Fruit fly (Drosophila melanogaster) whole organism: ENCODE data around the gene mof.

Experiments
- CG8478 ChIP-seq: fragments of >200 bp; optimal IDR thresholded peaks from 2 replicates; lab custom pipeline; 2018; ENCODE audit warnings: inconsistent platforms
- pan ChIP-seq: fragments of >200 bp; optimal IDR thresholded peaks from 2 replicates; lab custom pipeline; 2017
- psq ChIP-seq: fragments of >200 bp; optimal IDR thresholded peaks from 2 replicates; lab custom pipeline; 2017
- usp ChIP-seq: fragments of >200 bp; optimal IDR thresholded peaks from 2 replicates; lab custom pipeline; 2017; ENCODE audit warnings: missing biosample characterization, missing genetic modification characterization, mixed read lengths

dm6 chrX:5905086-5905400 lies 28.4 kb upstream of the mof start:
- TF ChIP-seq CG8478 (lab: Kevin White, UChicago) (no peak), pan (lab: Kevin White, UChicago) (no peak), usp (GFP tag; lab: Kevin White, UChicago) (no peak), psq (no peak)
